Worm (Caenorhabditis elegans) whole organism, early embryonic: ENCODE data around the gene abhd-3.1.

Source experiments
- B0310.2 ChIP-seq: sonication (generic microtip); optimal IDR thresholded peaks from 2 replicates; lab custom pipeline; 2016; ENCODE audit warnings: mild to moderate bottlenecking, missing genetic modification characterization, missing compliant biosample characterization
- F13C5.2 ChIP-seq: sonication (generic microtip); optimal IDR thresholded peaks from 2 replicates; lab custom pipeline; 2017; ENCODE audit warnings: mild to moderate bottlenecking, missing genetic modification characterization, inconsistent platforms, missing compliant biosample characterization
- aly-1 ChIP-seq: sonication (generic microtip); optimal IDR thresholded peaks from 2 replicates; lab custom pipeline; 2016; ENCODE audit warnings: missing genetic modification characterization, missing compliant biosample characterization
- ama-1 ChIP-seq: fragments of 150-350 bp; optimal IDR thresholded peaks from 2 replicates; lab custom pipeline; 2014
- ceh-13 ChIP-seq: fragments of 200-800 bp; sonication (Bioruptor generic); optimal IDR thresholded peaks from 2 replicates; lab custom pipeline; 2018; ENCODE audit warnings: mild to moderate bottlenecking, missing genetic modification characterization, missing compliant biosample characterization
- ceh-36 ChIP-seq: sonication (generic microtip); optimal IDR thresholded peaks from 2 replicates; lab custom pipeline; 2016; ENCODE audit warnings: missing genetic modification characterization, inconsistent platforms, missing compliant biosample characterization
- ets-7 ChIP-seq: sonication (generic microtip); optimal IDR thresholded peaks from 2 replicates; lab custom pipeline; 2016; ENCODE audit warnings: missing genotype, missing genetic modification characterization, missing compliant biosample characterization
- flt-1 ChIP-seq: fragments of 200-800 bp; sonication (Bioruptor generic); IDR thresholded peaks from 2 replicates; pipeline ENCODE4 v1.3.6; 2022; ENCODE audit warnings: missing genetic modification characterization, missing compliant biosample characterization
- hmbx-1 ChIP-seq: sonication (generic microtip); optimal IDR thresholded peaks from 2 replicates; lab custom pipeline; 2016; ENCODE audit warnings: mild to moderate bottlenecking, missing genetic modification characterization, missing compliant biosample characterization
- hmg-4 ChIP-seq: fragments of 200-800 bp; sonication (Bioruptor generic); optimal IDR thresholded peaks from 2 replicates; lab custom pipeline; 2018; ENCODE audit warnings: mild to moderate bottlenecking, missing genetic modification characterization, missing compliant biosample characterization
- hnd-1 ChIP-seq: sonication (generic microtip); optimal IDR thresholded peaks from 2 replicates; lab custom pipeline; 2016; ENCODE audit warnings: missing genetic modification characterization, missing compliant biosample characterization
- pes-1 ChIP-seq: fragments of 200-800 bp; sonication (Bioruptor generic); IDR thresholded peaks from 2 replicates; pipeline ENCODE4 v1.3.6; 2022; ENCODE audit warnings: missing genetic modification reagents, missing genetic modification characterization, missing compliant biosample characterization
- scrt-1 ChIP-seq: fragments of 200-800 bp; sonication (Bioruptor generic); IDR thresholded peaks from 2 replicates; pipeline ENCODE4 v1.3.6; 2022; ENCODE audit warnings: missing genetic modification characterization, missing compliant biosample characterization
- sea-1 ChIP-seq: fragments of 200-800 bp; sonication (Bioruptor generic); conservative IDR thresholded peaks from 2 replicates; pipeline ENCODE4 v1.3.6; 2022; ENCODE audit warnings: missing genetic modification characterization, missing compliant biosample characterization
- tbx-11 ChIP-seq: fragments of 200-800 bp; sonication (Bioruptor generic); IDR thresholded peaks from 2 replicates; pipeline ENCODE4 v1.3.6; 2022; ENCODE audit warnings: missing genetic modification characterization, missing compliant biosample characterization
- tbx-37 ChIP-seq: fragments of 200-800 bp; sonication (Bioruptor generic); conservative IDR thresholded peaks from 2 replicates; pipeline ENCODE4 v1.3.6; 2022; ENCODE audit warnings: missing genetic modification reagents, missing genetic modification characterization, missing compliant biosample characterization
- tra-4 ChIP-seq: sonication (generic microtip); optimal IDR thresholded peaks from 2 replicates; lab custom pipeline; 2017; ENCODE audit warnings: missing genetic modification characterization, missing compliant biosample characterization

abhd-3.1 gene

ce11 chrV:19965626-19966025 is 10.3 kb downstream of the abhd-3.1 start, which contains the start of gene srh-171:
Gene srh-171, plus strand, starts transcription at chrV:19965700.
- peak; percentile 78 for TF ChIP-seq ama-1 (lab: Kevin White, UChicago)
- TF ChIP-seq ets-7 (tag; lab: Kevin White, UChicago), result no peak

- TF ChIP-seq B0310.2 (tag; lab: Kevin White, UChicago) (no peak), tbx-37 (GFP tag; lab: Robert Waterston, UW) (no peak), F13C5.2 (no peak), ceh-36 (tag; lab: Kevin White, UChicago) (no peak), hmbx-1 (tag; lab: Kevin White, UChicago) (no peak), hmg-4 (GFP tag; lab: Kevin White, UChicago) (no peak), tbx-11 (GFP tag; lab: Robert Waterston, UW) (no peak), tra-4 (tag; lab: Kevin White, UChicago) (no peak), pes-1 (GFP tag; lab: Robert Waterston, UW) (no peak), hnd-1 (no peak), ama-1 (lab: Kevin White, UChicago) (no peak), scrt-1 (GFP tag; lab: Robert Waterston, UW) (no peak), sea-1 (GFP tag; lab: Robert Waterston, UW) (no peak), flt-1 (GFP tag; lab: Robert Waterston, UW) (no peak), ets-7 (tag; lab: Kevin White, UChicago) (no peak)
Observed at ce11 chrV:19972984-19973383, 17.7 kb downstream of the abhd-3.1 start, which contains the start of gene srh-173. Gene srh-173, plus strand, starts transcription at chrV:19973284.

- no peak for TF ChIP-seq ets-7 (tag; lab: Kevin White, UChicago)
- TF ChIP-seq F13C5.2, result no peak
- no peak for TF ChIP-seq pes-1 (GFP tag; lab: Robert Waterston, UW)
- no peak for TF ChIP-seq hnd-1
- TF ChIP-seq tbx-37 (GFP tag; lab: Robert Waterston, UW), result no peak
- TF ChIP-seq sea-1 (GFP tag; lab: Robert Waterston, UW), result no peak
- no peak for TF ChIP-seq tbx-11 (GFP tag; lab: Robert Waterston, UW)
- TF ChIP-seq flt-1 (GFP tag; lab: Robert Waterston, UW), result no peak
- no peak for TF ChIP-seq ceh-13 (GFP tag; lab: Kevin White, UChicago)
Observed at ce11 chrV:19978220-19978619, 22.9 kb downstream of the abhd-3.1 start, which contains the start of gene srh-183. Gene srh-183, minus strand, starts transcription at chrV:19978320.

- TF ChIP-seq hmbx-1 (tag; lab: Kevin White, UChicago) (no peak), pes-1 (GFP tag; lab: Robert Waterston, UW) (no peak), ets-7 (tag; lab: Kevin White, UChicago) (no peak), tbx-11 (GFP tag; lab: Robert Waterston, UW) (no peak), hnd-1 (no peak)
Observed at ce11 chrV:19981832-19982462, 26.7 kb downstream of the abhd-3.1 start, which contains the start of gene Y60A3A.24. Gene Y60A3A.24, minus strand, starts transcription at chrV:19981882.

- TF ChIP-seq sea-1 (GFP tag; lab: Robert Waterston, UW) (no peak), aly-1 (tag; lab: Kevin White, UChicago) (no peak), hmbx-1 (tag; lab: Kevin White, UChicago) (no peak), ceh-36 (tag; lab: Kevin White, UChicago) (no peak), ama-1 (lab: Kevin White, UChicago) (no peak), scrt-1 (GFP tag; lab: Robert Waterston, UW) (no peak), pes-1 (GFP tag; lab: Robert Waterston, UW) (no peak), tbx-37 (GFP tag; lab: Robert Waterston, UW) (no peak), B0310.2 (tag; lab: Kevin White, UChicago) (no peak), ets-7 (tag; lab: Kevin White, UChicago) (no peak), tra-4 (tag; lab: Kevin White, UChicago) (no peak), tbx-11 (GFP tag; lab: Robert Waterston, UW) (no peak), ceh-13 (GFP tag; lab: Kevin White, UChicago) (no peak), flt-1 (GFP tag; lab: Robert Waterston, UW) (no peak), hmg-4 (GFP tag; lab: Kevin White, UChicago) (no peak)
Observed at ce11 chrV:19986213-19986612, 30.9 kb downstream of the abhd-3.1 start, which contains the start of gene clec-260. Gene clec-260, minus strand, starts transcription at chrV:19986313.

- TF ChIP-seq ceh-13 (GFP tag; lab: Kevin White, UChicago), result no peak
Observed at ce11 chrV:19986788-19987187, 31.5 kb downstream of the abhd-3.1 start.

- TF ChIP-seq aly-1 (tag; lab: Kevin White, UChicago) (no peak), ceh-36 (tag; lab: Kevin White, UChicago) (no peak), tra-4 (tag; lab: Kevin White, UChicago) (no peak), flt-1 (GFP tag; lab: Robert Waterston, UW) (no peak), tbx-11 (GFP tag; lab: Robert Waterston, UW) (no peak), ama-1 (lab: Kevin White, UChicago) (no peak), pes-1 (GFP tag; lab: Robert Waterston, UW) (no peak), B0310.2 (tag; lab: Kevin White, UChicago) (no peak), hmg-4 (GFP tag; lab: Kevin White, UChicago) (no peak), scrt-1 (GFP tag; lab: Robert Waterston, UW) (no peak), tbx-37 (GFP tag; lab: Robert Waterston, UW) (no peak), hmbx-1 (tag; lab: Kevin White, UChicago) (no peak), sea-1 (GFP tag; lab: Robert Waterston, UW) (no peak), ets-7 (tag; lab: Kevin White, UChicago) (no peak), F13C5.2 (no peak), hnd-1 (no peak), ceh-13 (GFP tag; lab: Kevin White, UChicago) (no peak)
Observed at ce11 chrV:19987684-19988083, 32.4 kb downstream of the abhd-3.1 start, which contains the start of gene sri-67. Gene sri-67, plus strand, starts transcription at chrV:19987984.
